Worm (Caenorhabditis elegans): ENCODE results near the gene xrn-1.

DNA sequence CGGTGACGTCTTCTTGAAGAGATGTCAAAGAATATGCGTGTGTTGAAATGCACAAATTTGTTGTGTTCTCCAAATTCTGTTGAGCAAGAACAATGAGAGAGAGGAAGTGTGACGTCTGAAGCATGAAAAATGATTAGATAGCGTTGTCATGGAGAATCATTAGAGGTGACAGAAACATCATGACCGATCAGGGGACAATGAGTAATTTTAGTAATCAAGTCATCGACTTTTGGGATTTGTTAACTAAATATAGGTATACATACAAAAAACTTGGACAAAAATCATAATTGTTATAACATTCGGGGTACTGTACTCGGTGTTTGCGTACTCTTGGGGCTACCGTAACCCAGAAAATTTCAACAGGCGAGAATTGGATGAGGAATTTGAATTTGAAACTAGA lies 16.5 kb upstream of the xrn-1 start, which contains the start of gene daf-5:
- TF ChIP-seq B0310.2 (tag; optimal IDR thresholded peaks at IDR 0.05), result no peak
- no peak for TF ChIP-seq hnd-1 (tag; optimal IDR thresholded peaks at IDR 0.05)
- TF ChIP-seq tbx-37 (GFP tag; conservative IDR thresholded peaks at IDR 0.05), result no peak
- no peak for TF ChIP-seq tbx-11 (GFP tag; IDR thresholded peaks at IDR 0.05)
- no peak for TF ChIP-seq F13C5.2 (tag; optimal IDR thresholded peaks at IDR 0.05)
- no peak for TF ChIP-seq ama-1 (optimal IDR thresholded peaks at IDR 0.05)
- TF ChIP-seq scrt-1 (GFP tag; IDR thresholded peaks at IDR 0.05), result no peak
- TF ChIP-seq pes-1 (GFP tag; IDR thresholded peaks at IDR 0.05), result no peak
- TF ChIP-seq hmbx-1 (tag; optimal IDR thresholded peaks at IDR 0.05), result no peak
- no peak for TF ChIP-seq aly-1 (tag; optimal IDR thresholded peaks at IDR 0.05)
- TF ChIP-seq tra-4 (tag; optimal IDR thresholded peaks at IDR 0.05), result no peak
- TF ChIP-seq ceh-36 (tag; optimal IDR thresholded peaks at IDR 0.05), result no peak
- TF ChIP-seq flt-1 (GFP tag; IDR thresholded peaks at IDR 0.05), result no peak
